Worm (Caenorhabditis elegans) whole organism, L4 larva: ENCODE measurements around the gene mec-10.

Experiments
- F10B5.3 ChIP-seq: sonication (generic microtip); optimal IDR thresholded peaks from 2 replicates; lab custom pipeline; 2016; ENCODE audit warnings: mild to moderate bottlenecking, missing genetic modification characterization, missing compliant biosample characterization
- F49E8.2 ChIP-seq: sonication (generic microtip); optimal IDR thresholded peaks from 2 replicates; lab custom pipeline; 2016; ENCODE audit warnings: missing compliant biosample characterization, mild to moderate bottlenecking, missing genetic modification characterization, borderline replicate concordance
- T20F7.1 ChIP-seq: fragments of 200-800 bp; sonication (Bioruptor generic); optimal IDR thresholded peaks from 2 replicates; lab custom pipeline; 2018; ENCODE audit warnings: mild to moderate bottlenecking, missing genetic modification characterization, missing compliant biosample characterization
- T26A8.4 ChIP-seq: fragments of 200-800 bp; sonication (Bioruptor generic); IDR thresholded peaks from 2 replicates; pipeline ENCODE4 v1.3.6; 2022; ENCODE audit warnings: missing genetic modification characterization, missing compliant biosample characterization
- Y48G9A.11 ChIP-seq: fragments of 200-800 bp; sonication (Bioruptor generic); IDR thresholded peaks from 2 replicates; pipeline ENCODE4 v1.3.6; 2022; ENCODE audit warnings: missing genetic modification reagents, missing genetic modification characterization, missing compliant biosample characterization
- ZK546.5 ChIP-seq, 2 experiments: sonication (generic microtip); optimal IDR thresholded peaks; 2 replicates each; lab custom pipeline; 2017; ENCODE audit warnings: missing biosample characterization in 2 of 2, missing genetic modification characterization in 2 of 2
- aha-1 ChIP-seq: fragments of 150-350 bp; peaks from one replicate; lab custom pipeline; 2014; ENCODE audit warnings: missing biosample characterization, missing genetic modification characterization
- attf-4 ChIP-seq: sonication (generic microtip); optimal IDR thresholded peaks from 3 replicates; lab custom pipeline; 2017; ENCODE audit warnings: missing biosample characterization, missing genetic modification characterization
- cey-2 ChIP-seq: sonication (generic microtip); optimal IDR thresholded peaks from 3 replicates; lab custom pipeline; 2017; ENCODE audit warnings: missing genetic modification characterization, mild to moderate bottlenecking, missing compliant biosample characterization, antibody characterized with exemption, borderline replicate concordance; ENCODE audit not compliant: insufficient read depth
- ctbp-1 ChIP-seq: fragments of 200-800 bp; sonication (Bioruptor generic); IDR thresholded peaks from 2 replicates; pipeline ENCODE4 v1.3.6; 2022; ENCODE audit warnings: missing genetic modification reagents, missing genetic modification characterization, missing compliant biosample characterization
- daf-16 ChIP-seq, 3 experiments: sonication (generic microtip); optimal IDR thresholded peaks; 2 replicates each; lab custom pipeline; 2016 to 2017; ENCODE audit warnings: missing genetic modification characterization in 3 of 3, missing genetic modification reagents in 3 of 3, mild to moderate bottlenecking in 2 of 3, missing compliant biosample characterization in 2 of 3, missing biosample characterization in 1 of 3, moderate library complexity in 1 of 3
- dve-1 ChIP-seq: sonication (generic microtip); optimal IDR thresholded peaks from 2 replicates; lab custom pipeline; 2017; ENCODE audit warnings: antibody characterized with exemption, mild to moderate bottlenecking, missing genetic modification characterization, missing compliant biosample characterization; ENCODE audit not compliant: insufficient read depth
- fkh-10 ChIP-seq: fragments of 150-350 bp; optimal IDR thresholded peaks from 2 replicates; lab custom pipeline; 2014; ENCODE audit warnings: missing biosample characterization, missing genetic modification reagents, missing genetic modification characterization
- hlh-30 ChIP-seq: sonication (generic microtip); optimal IDR thresholded peaks from 2 replicates; lab custom pipeline; 2017; ENCODE audit warnings: antibody characterized with exemption, mild to moderate bottlenecking, missing genetic modification characterization, missing compliant biosample characterization; ENCODE audit not compliant: insufficient read depth
- lim-7 ChIP-seq: fragments of 200-800 bp; sonication (Bioruptor generic); IDR thresholded peaks from 2 replicates; pipeline ENCODE4 v1.3.6; 2022; ENCODE audit warnings: missing genetic modification characterization, missing compliant biosample characterization
- nhr-111 ChIP-seq: fragments of 200-800 bp; sonication (Bioruptor generic); optimal IDR thresholded peaks from 2 replicates; lab custom pipeline; 2018; ENCODE audit warnings: mild to moderate bottlenecking, missing genetic modification characterization, missing compliant biosample characterization
- nhr-28 ChIP-seq: fragments of 150-350 bp; optimal IDR thresholded peaks from 2 replicates; lab custom pipeline; 2014; ENCODE audit warnings: missing biosample characterization, missing genetic modification characterization
- nhr-41 ChIP-seq: fragments of 200-800 bp; sonication (Bioruptor generic); IDR thresholded peaks from 2 replicates; pipeline ENCODE4 v1.3.6; 2022; ENCODE audit warnings: missing genetic modification reagents, missing genetic modification characterization, missing compliant biosample characterization
- nhr-48 ChIP-seq: sonication (generic microtip); optimal IDR thresholded peaks from 2 replicates; lab custom pipeline; 2016; ENCODE audit warnings: mild to moderate bottlenecking, missing genetic modification characterization, missing compliant biosample characterization
- nhr-77 ChIP-seq: fragments of 150-350 bp; optimal IDR thresholded peaks from 2 replicates; lab custom pipeline; 2014; ENCODE audit warnings: missing biosample characterization, missing genetic modification characterization
- php-3 ChIP-seq: fragments of 200-800 bp; sonication (Bioruptor generic); IDR thresholded peaks from 2 replicates; pipeline ENCODE4 v1.3.6; 2022; ENCODE audit warnings: missing genetic modification reagents, missing genetic modification characterization, missing compliant biosample characterization
- pqm-1 ChIP-seq: sonication (generic microtip); optimal IDR thresholded peaks from 2 replicates; lab custom pipeline; 2017; ENCODE audit warnings: missing biosample characterization, missing genetic modification characterization
- sdz-12 ChIP-seq: fragments of 200-800 bp; sonication (Bioruptor generic); optimal IDR thresholded peaks from 2 replicates; lab custom pipeline; 2018; ENCODE audit warnings: mild to moderate bottlenecking, missing genetic modification characterization, missing compliant biosample characterization
- set-16 ChIP-seq: fragments of 200-800 bp; sonication (Bioruptor generic); IDR thresholded peaks from 2 replicates; pipeline ENCODE4 v1.3.6; 2022; ENCODE audit warnings: missing genetic modification reagents, missing genetic modification characterization, missing compliant biosample characterization
- snpc-4 ChIP-seq: fragments of 150-350 bp; optimal IDR thresholded peaks from 2 replicates; lab custom pipeline; 2014; ENCODE audit warnings: missing biosample characterization, missing genetic modification characterization
- tag-97 ChIP-seq: fragments of 200-800 bp; sonication (Bioruptor generic); IDR thresholded peaks from 2 replicates; pipeline ENCODE4 v1.3.6; 2022; ENCODE audit warnings: missing genetic modification characterization, missing compliant biosample characterization
- tra-1 ChIP-seq: fragments of 200-800 bp; sonication (Bioruptor generic); IDR thresholded peaks from 2 replicates; pipeline ENCODE4 v1.3.6; 2022; ENCODE audit warnings: missing genetic modification reagents, missing genetic modification characterization, missing compliant biosample characterization
- unc-130 ChIP-seq: sonication (generic microtip); optimal IDR thresholded peaks from 2 replicates; lab custom pipeline; 2016; ENCODE audit warnings: missing genetic modification reagents, missing genetic modification characterization, missing compliant biosample characterization
- unc-62 ChIP-seq, 3 experiments: fragments of 150-350 bp in 1 of 3; sonication (generic microtip); optimal IDR thresholded peaks in 2 of 3; peaks in 1 of 3; 1 replicate in 1 of 3; 2 replicates in 2 of 3; lab custom pipeline; 2014 to 2017; ENCODE audit warnings: missing biosample characterization in 3 of 3, missing genetic modification characterization in 3 of 3, missing genetic modification reagents in 3 of 3, missing genotype in 1 of 3
- zfp-2 ChIP-seq: sonication (generic microtip); optimal IDR thresholded peaks from 2 replicates; lab custom pipeline; 2016; ENCODE audit warnings: mild to moderate bottlenecking, missing genetic modification characterization, missing compliant biosample characterization

The mec-10 gene

ce11 chrX:8500922-8501321, 30.8 kb upstream of the mec-10 start, which contains the start of gene grd-4:
TSS of gene grd-4 (plus strand) at chrX:8501222.
- no peak for TF ChIP-seq nhr-48 (tag; lab: Kevin White, UChicago)
- no peak for TF ChIP-seq zfp-2
- no peak for TF ChIP-seq pqm-1 (tag; lab: Kevin White, UChicago)

- TF ChIP-seq nhr-111 (no peak), aha-1 (tag; lab: Kevin White, UChicago) (peak; percentile 13)
Measured at ce11 chrX:8499721-8500120, 29.6 kb upstream of the mec-10 start, which contains the start of gene grd-14. TSS of gene grd-14 (plus strand) at chrX:8500021.

ce11 chrX:8495005-8495404, 24.9 kb upstream of the mec-10 start, which contains the start of gene T01B10.5:
TSS of gene T01B10.5 (plus strand) at chrX:8495305.
- TF ChIP-seq unc-130 (no peak), set-16 (GFP tag; lab: Robert Waterston, UW) (no peak), Y48G9A.11 (GFP tag; lab: Robert Waterston, UW) (no peak)

- no peak for TF ChIP-seq tra-1
- TF ChIP-seq daf-16 (GFP tag; optimal IDR thresholded peaks at IDR 0.05; lab: Kevin White, UChicago): no peak
- TF ChIP-seq daf-16 (tag; optimal IDR thresholded peaks at IDR 0.05; lab: Kevin White, UChicago): peak; percentile 91
- TF ChIP-seq T26A8.4 (GFP tag; lab: Robert Waterston, UW): no peak
- peak; percentile 71 for TF ChIP-seq nhr-28
- no peak for TF ChIP-seq sdz-12 (GFP tag; lab: Kevin White, UChicago)
- peak; percentile 9 for TF ChIP-seq nhr-77 (tag; lab: Kevin White, UChicago)
- peak; percentile 26 for TF ChIP-seq dve-1
- no peak for TF ChIP-seq attf-4 (tag; lab: Kevin White, UChicago)
- no peak for TF ChIP-seq unc-130
- peak; percentile 19 for TF ChIP-seq pqm-1 (tag; lab: Kevin White, UChicago)
- TF ChIP-seq hlh-30 (tag; lab: Kevin White, UChicago): peak; percentile 11
- TF ChIP-seq, all 104 proteins: peak for 6
Measured at ce11 chrX:8492750-8493149, 22.6 kb upstream of the mec-10 start.

- TF ChIP-seq ZK546.5 (tag; optimal IDR thresholded peaks at IDR 0.05; lab: Kevin White, UChicago): no peak
- no peak for TF ChIP-seq F49E8.2 (tag; lab: Kevin White, UChicago)
- no peak for TF ChIP-seq snpc-4 (tag; lab: Kevin White, UChicago)
- no peak for TF ChIP-seq tag-97 (GFP tag; lab: Robert Waterston, UW)
- TF ChIP-seq T20F7.1 (GFP tag; lab: Kevin White, UChicago): no peak
- TF ChIP-seq F10B5.3 (tag; lab: Kevin White, UChicago): no peak
- TF ChIP-seq set-16 (GFP tag; lab: Robert Waterston, UW): no peak
- peak; percentile 87 for TF ChIP-seq fkh-10
- no peak for TF ChIP-seq T26A8.4 (GFP tag; lab: Robert Waterston, UW)
- TF ChIP-seq nhr-111: no peak
- no peak for TF ChIP-seq cey-2 (tag; lab: Kevin White, UChicago)
- TF ChIP-seq lim-7 (GFP tag; lab: Robert Waterston, UW): no peak
- TF ChIP-seq nhr-41: no peak
- TF ChIP-seq ctbp-1 (GFP tag; lab: Robert Waterston, UW): 0 out of 2 replicates have a peak, but pooled peaks have one; percentile 30
- TF ChIP-seq, all 104 proteins: peak for 2
Measured at ce11 chrX:8489886-8490285, 19.8 kb upstream of the mec-10 start.

- TF ChIP-seq aha-1 (tag; lab: Kevin White, UChicago) (peak; percentile 52), php-3 (GFP tag; lab: Robert Waterston, UW) (no peak), unc-62 (GFP tag; optimal IDR thresholded peaks at IDR 0.05 in 1 of 2; lab: Kevin White, UChicago) (peak in 1 of 2 experiments; percentile 92), unc-62 (tag; optimal IDR thresholded peaks at IDR 0.05; lab: Kevin White, UChicago) (no peak)
Measured at ce11 chrX:8489415-8489814, 19.3 kb upstream of the mec-10 start.
